Fruit fly (Drosophila melanogaster) whole organism, embryonic: ENCODE data around the gene NfI.
A peak's percentile ranks its signal among the peaks of the same experiment; 100 is the strongest.

ENCODE experiments used
- Ada2b ChIP-seq: fragments of 200-800 bp; sonication (Bioruptor generic); IDR thresholded peaks from 2 replicates; pipeline ENCODE4 v1.3.6; 2022; ENCODE audit warnings: missing biosample characterization, missing genetic modification characterization
- CG12104 ChIP-seq: fragments of 200-800 bp; sonication (Bioruptor generic); optimal IDR thresholded peaks from 3 replicates; lab custom pipeline; 2016; ENCODE audit warnings: missing biosample characterization, missing genetic modification characterization
- CG12299 ChIP-seq: fragments of 200-800 bp; sonication (Bioruptor generic); optimal IDR thresholded peaks from 2 replicates; lab custom pipeline; 2018; ENCODE audit warnings: missing biosample characterization, mild to moderate bottlenecking, missing genetic modification characterization
- CG13123 ChIP-seq: fragments of 200-800 bp; sonication (Bioruptor generic); optimal IDR thresholded peaks from 2 replicates; lab custom pipeline; 2016; ENCODE audit warnings: missing biosample characterization, missing genetic modification characterization
- CG13775 ChIP-seq: fragments of 200-800 bp; sonication (Bioruptor generic); optimal IDR thresholded peaks from 3 replicates; lab custom pipeline; 2017; ENCODE audit warnings: missing biosample characterization, mild to moderate bottlenecking, missing genetic modification characterization
- CG14014 ChIP-seq: fragments of 200-800 bp; sonication (Bioruptor generic); IDR thresholded peaks from 2 replicates; pipeline ENCODE4 v1.3.6; 2022; ENCODE audit warnings: missing biosample characterization, missing genetic modification characterization
- CG14710 ChIP-seq: fragments of 200-800 bp; sonication (Bioruptor generic); optimal IDR thresholded peaks from 3 replicates; lab custom pipeline; 2019; ENCODE audit warnings: missing biosample characterization, mild to moderate bottlenecking, missing genetic modification characterization, moderate library complexity
- CG15269 ChIP-seq: fragments of 200-800 bp; sonication (Bioruptor generic); optimal IDR thresholded peaks from 2 replicates; lab custom pipeline; 2018; ENCODE audit warnings: missing biosample characterization, mild to moderate bottlenecking, missing genetic modification characterization, moderate library complexity
- CG1529 ChIP-seq: fragments of 200-800 bp; sonication (Bioruptor generic); optimal IDR thresholded peaks from 3 replicates; lab custom pipeline; 2018; ENCODE audit warnings: missing biosample characterization, missing genetic modification characterization
- CG15514 ChIP-seq: fragments of 200-800 bp; sonication (Bioruptor generic); optimal IDR thresholded peaks from 3 replicates; lab custom pipeline; 2017; ENCODE audit warnings: missing biosample characterization, missing genetic modification characterization, mild to moderate bottlenecking, moderate library complexity, missing genetic modification reagents
- CG15696 ChIP-seq: fragments of 200-800 bp; sonication (Bioruptor generic); optimal IDR thresholded peaks from 2 replicates; lab custom pipeline; 2019; ENCODE audit warnings: missing biosample characterization, mild to moderate bottlenecking, missing genetic modification characterization, moderate library complexity
- CG16863 ChIP-seq: fragments of 200-800 bp; sonication (Bioruptor generic); optimal IDR thresholded peaks from 3 replicates; lab custom pipeline; 2016; ENCODE audit warnings: missing biosample characterization, missing genetic modification characterization
- CG17912 ChIP-seq: fragments of 200-800 bp; sonication (Bioruptor generic); optimal IDR thresholded peaks from 2 replicates; lab custom pipeline; 2018; ENCODE audit warnings: missing biosample characterization, mild to moderate bottlenecking, missing genetic modification characterization
- CG31365 ChIP-seq: fragments of 200-800 bp; sonication (Bioruptor generic); optimal IDR thresholded peaks from 2 replicates; lab custom pipeline; 2018; ENCODE audit warnings: missing biosample characterization, mild to moderate bottlenecking, missing genetic modification characterization
- CG3163 ChIP-seq: fragments of 200-800 bp; sonication (Bioruptor generic); optimal IDR thresholded peaks from 3 replicates; lab custom pipeline; 2016; ENCODE audit warnings: missing biosample characterization, missing genetic modification characterization
- CG33557 ChIP-seq: fragments of 200-800 bp; sonication (Bioruptor generic); optimal IDR thresholded peaks from 2 replicates; lab custom pipeline; 2019; ENCODE audit warnings: missing biosample characterization, mild to moderate bottlenecking, missing genetic modification characterization, moderate library complexity
- CG3995 ChIP-seq: fragments of 200-800 bp; sonication (Bioruptor generic); optimal IDR thresholded peaks from 3 replicates; lab custom pipeline; 2016; ENCODE audit warnings: missing biosample characterization, missing genetic modification characterization
- CG4360 ChIP-seq: fragments of 200-800 bp; sonication (Bioruptor generic); IDR thresholded peaks from 2 replicates; pipeline ENCODE4 v1.3.6; 2022; ENCODE audit warnings: missing biosample characterization, missing genetic modification characterization
- CG6254 ChIP-seq: fragments of 200-800 bp; sonication (Bioruptor generic); optimal IDR thresholded peaks from 3 replicates; lab custom pipeline; 2017; ENCODE audit warnings: mild to moderate bottlenecking, missing biosample characterization, missing genetic modification reagents, missing genetic modification characterization
- CG6272 ChIP-seq: fragments of 200-800 bp; sonication (Bioruptor generic); IDR thresholded peaks from 2 replicates; pipeline ENCODE4 v1.3.6; 2022; ENCODE audit warnings: missing biosample characterization, missing genetic modification characterization
- CG6683 ChIP-seq: fragments of 200-800 bp; sonication (Bioruptor generic); optimal IDR thresholded peaks from 2 replicates; lab custom pipeline; 2017; ENCODE audit warnings: missing biosample characterization, mild to moderate bottlenecking, missing genetic modification characterization, missing genetic modification reagents
- CG7928 ChIP-seq: fragments of 200-800 bp; sonication (Bioruptor generic); optimal IDR thresholded peaks from 2 replicates; lab custom pipeline; 2017; ENCODE audit warnings: missing biosample characterization, mild to moderate bottlenecking, missing genetic modification characterization
- CG8089 ChIP-seq: fragments of 200-800 bp; sonication (Bioruptor generic); optimal IDR thresholded peaks from 3 replicates; lab custom pipeline; 2016; ENCODE audit warnings: missing biosample characterization, missing genetic modification characterization
- CG8290 ChIP-seq, 3 experiments: fragments of 200-800 bp; sonication (Bioruptor generic); optimal IDR thresholded peaks; 2 replicates each; lab custom pipeline; 2016 to 2019; ENCODE audit warnings: missing biosample characterization in 3 of 3, missing genetic modification characterization in 3 of 3, mild to moderate bottlenecking in 2 of 3, moderate library complexity in 1 of 3
- CG8359 ChIP-seq: fragments of 200-800 bp; sonication (Bioruptor generic); optimal IDR thresholded peaks from 2 replicates; lab custom pipeline; 2017; ENCODE audit warnings: missing biosample characterization, mild to moderate bottlenecking, missing genetic modification characterization, borderline replicate concordance
- CG8924 ChIP-seq: fragments of 200-800 bp; optimal IDR thresholded peaks from 3 replicates; lab custom pipeline; 2019; ENCODE audit warnings: missing biosample characterization, mild to moderate bottlenecking, missing genetic modification characterization, moderate library complexity
- E2f1 ChIP-seq: fragments of 200-800 bp; sonication (Bioruptor generic); IDR thresholded peaks from 2 replicates; pipeline ENCODE4 v1.3.6; 2022; ENCODE audit warnings: missing biosample characterization, missing genetic modification characterization
- E2f2 ChIP-seq: fragments of 200-800 bp; sonication (Bioruptor generic); IDR thresholded peaks from 2 replicates; pipeline ENCODE4 v1.3.6; 2022; ENCODE audit warnings: missing biosample characterization, missing genetic modification characterization
- Eip74EF ChIP-seq, 2 experiments: fragments of 200-800 bp in 1 of 2; fragments of >200 bp in 1 of 2; sonication (Bioruptor generic) in 1 of 2; optimal IDR thresholded peaks; 2 replicates each; lab custom pipeline; 2017 to 2019; ENCODE audit warnings: missing biosample characterization in 2 of 2, missing genetic modification characterization in 2 of 2, mild to moderate bottlenecking in 1 of 2, moderate library complexity in 1 of 2
- Ets65A ChIP-seq: fragments of 200-800 bp; sonication (Bioruptor generic); peaks from one replicate; lab custom pipeline; 2016; ENCODE audit warnings: missing biosample characterization, missing genetic modification characterization
- HLH4C ChIP-seq: fragments of 200-800 bp; sonication (Bioruptor generic); IDR thresholded peaks from 3 replicates; pipeline ENCODE4 v1.3.6; 2022; ENCODE audit warnings: missing biosample characterization, missing genetic modification characterization; ENCODE audit not compliant: partially characterized antibody
- Jarid2 ChIP-seq: fragments of 200-800 bp; sonication (Bioruptor generic); optimal IDR thresholded peaks from 3 replicates; lab custom pipeline; 2017; ENCODE audit warnings: mild to moderate bottlenecking, missing biosample characterization, missing genetic modification reagents, missing genetic modification characterization
- Lpt ChIP-seq: fragments of >200 bp; optimal IDR thresholded peaks from 2 replicates; lab custom pipeline; 2018; ENCODE audit warnings: missing biosample characterization, missing genetic modification characterization
- Meics ChIP-seq: fragments of 200-800 bp; sonication (Bioruptor generic); optimal IDR thresholded peaks from 2 replicates; lab custom pipeline; 2017; ENCODE audit warnings: missing biosample characterization, mild to moderate bottlenecking, missing genetic modification characterization
- Neu2 ChIP-seq: fragments of 200-800 bp; sonication (Bioruptor generic); optimal IDR thresholded peaks from 3 replicates; lab custom pipeline; 2016; ENCODE audit warnings: missing biosample characterization, missing genetic modification characterization, borderline replicate concordance
- Sry-δ ChIP-seq: fragments of 200-800 bp; sonication (Bioruptor generic); optimal IDR thresholded peaks from 2 replicates; lab custom pipeline; 2016; ENCODE audit warnings: missing biosample characterization, missing genetic modification characterization
- ara ChIP-seq: fragments of 200-800 bp; sonication (Bioruptor generic); IDR thresholded peaks from 2 replicates; pipeline ENCODE4 v1.3.6; 2022; ENCODE audit warnings: missing biosample characterization, missing genetic modification characterization
- az2 ChIP-seq: fragments of 200-800 bp; sonication (Bioruptor generic); optimal IDR thresholded peaks from 3 replicates; lab custom pipeline; 2016; ENCODE audit warnings: missing biosample characterization, missing genetic modification characterization
- dati ChIP-seq: fragments of 200-800 bp; sonication (Bioruptor generic); IDR thresholded peaks from 2 replicates; pipeline ENCODE4 v1.3.6; 2022; ENCODE audit warnings: missing biosample characterization, missing genetic modification characterization
- emc ChIP-seq: fragments of 200-800 bp; sonication (Bioruptor generic); optimal IDR thresholded peaks from 2 replicates; lab custom pipeline; 2016; ENCODE audit warnings: missing biosample characterization, missing genetic modification characterization
- gem ChIP-seq: fragments of 200-800 bp; sonication (Bioruptor generic); optimal IDR thresholded peaks from 2 replicates; lab custom pipeline; 2019; ENCODE audit warnings: missing biosample characterization, mild to moderate bottlenecking, missing genetic modification characterization, moderate library complexity
- grau ChIP-seq: fragments of 200-800 bp; optimal IDR thresholded peaks from 3 replicates; lab custom pipeline; 2019; ENCODE audit warnings: missing biosample characterization, mild to moderate bottlenecking, missing genetic modification characterization, moderate library complexity
- gt ChIP-seq: fragments of 200-800 bp; sonication (Bioruptor generic); IDR thresholded peaks from 2 replicates; pipeline ENCODE4 v1.3.6; 2022; ENCODE audit warnings: missing biosample characterization, missing genetic modification characterization
- ham ChIP-seq: fragments of 200-800 bp; sonication (Bioruptor generic); IDR thresholded peaks from 2 replicates; pipeline ENCODE4 v1.3.6; 2022; ENCODE audit warnings: missing biosample characterization, missing genetic modification characterization
- insv ChIP-seq, 2 experiments: fragments of 200-800 bp; sonication (Bioruptor generic); optimal IDR thresholded peaks; 3 replicates each; lab custom pipeline; 2016 to 2018; ENCODE audit warnings: missing biosample characterization in 2 of 2, missing genetic modification characterization in 2 of 2
- luna ChIP-seq: fragments of 200-800 bp; sonication (Bioruptor generic); optimal IDR thresholded peaks from 2 replicates; lab custom pipeline; 2016; ENCODE audit warnings: missing biosample characterization, missing genetic modification characterization
- pnt ChIP-seq: fragments of 200-800 bp; sonication (Bioruptor generic); optimal IDR thresholded peaks from 3 replicates; lab custom pipeline; 2016; ENCODE audit warnings: missing biosample characterization, missing genetic modification characterization
- sob ChIP-seq: fragments of 200-800 bp; sonication (Bioruptor generic); IDR thresholded peaks from 2 replicates; pipeline ENCODE4 v1.3.6; 2022; ENCODE audit warnings: missing biosample characterization, missing genetic modification characterization
- sug ChIP-seq: fragments of 200-800 bp; optimal IDR thresholded peaks from 2 replicates; lab custom pipeline; 2019; ENCODE audit warnings: missing biosample characterization, mild to moderate bottlenecking, missing genetic modification characterization, moderate library complexity
- tgo ChIP-seq: fragments of 200-800 bp; sonication (Bioruptor generic); IDR thresholded peaks from 3 replicates; pipeline ENCODE4 v1.3.6; 2022; ENCODE audit warnings: missing biosample characterization, missing genetic modification characterization
- ttk ChIP-seq: fragments of 200-800 bp; sonication (Bioruptor generic); IDR thresholded peaks from 2 replicates; pipeline ENCODE4 v2.1.2; 2022; ENCODE audit warnings: missing biosample characterization, missing genetic modification characterization
- tup ChIP-seq: fragments of 200-800 bp; sonication (Bioruptor generic); optimal IDR thresholded peaks from 2 replicates; lab custom pipeline; 2016; ENCODE audit warnings: missing biosample characterization, mild to moderate bottlenecking, missing genetic modification characterization, moderate library complexity

NfI gene

DNA sequence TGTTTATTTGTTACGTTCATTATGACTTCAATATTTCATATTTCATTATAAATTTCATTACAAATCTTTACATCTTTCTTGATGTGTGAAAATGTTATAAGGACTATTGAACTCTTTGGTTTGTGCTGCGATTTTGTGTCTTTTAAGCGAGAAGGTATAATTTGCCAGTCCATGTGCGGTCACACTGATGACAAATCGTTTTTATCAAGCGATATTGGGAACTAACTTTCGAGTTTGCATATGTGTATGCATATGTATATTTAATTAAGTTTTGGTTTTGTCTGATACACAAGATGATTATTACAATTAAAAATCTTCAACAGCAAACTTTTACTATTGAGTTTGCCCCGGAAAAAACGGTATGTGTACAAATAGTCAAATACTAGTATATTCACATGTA is 31.8 kb upstream of the NfI start, which contains the start of gene Rad23 (continued):
- peak; percentile 49 for TF ChIP-seq grau (tag; lab: Kevin White, UChicago)
- TF ChIP-seq CG15269 (tag; lab: Kevin White, UChicago), result no peak
- TF ChIP-seq sug (tag; lab: Kevin White, UChicago), result peak; percentile 19
- TF ChIP-seq CG6683 (GFP tag; lab: Kevin White, UChicago), result no peak
- TF ChIP-seq CG8089 (GFP tag; lab: Kevin White, UChicago), result peak; percentile 42
- TF ChIP-seq emc (GFP tag; lab: Kevin White, UChicago), result no peak
- TF ChIP-seq CG15696, result no peak
- no peak for TF ChIP-seq CG7928 (GFP tag; lab: Kevin White, UChicago)
- no peak for TF ChIP-seq Ada2b
- no peak for TF ChIP-seq CG16863 (GFP tag; lab: Kevin White, UChicago)
- TF ChIP-seq ham (GFP tag; lab: Robert Waterston, UW), result no peak
- TF ChIP-seq ara (GFP tag; lab: Robert Waterston, UW), result no peak
- no peak for TF ChIP-seq Neu2 (GFP tag; lab: Kevin White, UChicago)
- peak; percentile 52 for TF ChIP-seq gem (tag; lab: Kevin White, UChicago)
- no peak for TF ChIP-seq CG17912
- TF ChIP-seq CG14710 (tag; lab: Kevin White, UChicago), result peak; percentile 61
- no peak for TF ChIP-seq pnt
- TF ChIP-seq E2f1 (GFP tag; lab: Robert Waterston, UW), result no peak
- no peak for TF ChIP-seq az2 (GFP tag; lab: Kevin White, UChicago)
- no peak for TF ChIP-seq CG12299 (tag; lab: Kevin White, UChicago)
- no peak for TF ChIP-seq Jarid2 (GFP tag; lab: Kevin White, UChicago)
- no peak for TF ChIP-seq CG13123 (GFP tag; lab: Kevin White, UChicago)
- no peak for TF ChIP-seq HLH4C (GFP tag; lab: Robert Waterston, UW)
- peak; percentile 61 for TF ChIP-seq CG8290 (GFP tag; optimal IDR thresholded peaks at IDR 0.05; lab: Kevin White, UChicago)
- peak; percentile 11 to 67 for TF ChIP-seq CG8290 (tag; optimal IDR thresholded peaks at IDR 0.05; lab: Kevin White, UChicago)
- TF ChIP-seq luna, result no peak
- no peak for TF ChIP-seq tgo (GFP tag; lab: Robert Waterston, UW)
- TF ChIP-seq CG8359, result no peak
- TF ChIP-seq CG31365, result no peak
- TF ChIP-seq CG1529 (GFP tag; lab: Kevin White, UChicago), result no peak
- TF ChIP-seq ttk (GFP tag; lab: Robert Waterston, UW), result no peak
- no peak for TF ChIP-seq CG14014 (GFP tag; lab: Robert Waterston, UW)
- peak; percentile 54 for TF ChIP-seq Sry-δ
- no peak for TF ChIP-seq gt (GFP tag; lab: Robert Waterston, UW)
- no peak for TF ChIP-seq CG3163 (GFP tag; lab: Kevin White, UChicago)
- TF ChIP-seq Meics (GFP tag; lab: Kevin White, UChicago), result no peak
- no peak for TF ChIP-seq CG13775 (GFP tag; lab: Kevin White, UChicago)
- TF ChIP-seq Lpt (GFP tag; lab: Kevin White, UChicago), result no peak
- TF ChIP-seq insv (GFP tag; optimal IDR thresholded peaks at IDR 0.05; lab: Kevin White, UChicago), result no peak
- TF ChIP-seq CG8924 (tag; lab: Kevin White, UChicago), result peak; percentile 54
- no peak for TF ChIP-seq dati (GFP tag; lab: Robert Waterston, UW)
- TF ChIP-seq tup (GFP tag; lab: Kevin White, UChicago), result no peak
- peak; percentile 7 to 51 for TF ChIP-seq Eip74EF (GFP tag; optimal IDR thresholded peaks at IDR 0.05; lab: Kevin White, UChicago)
- TF ChIP-seq Ets65A, result no peak
- no peak for TF ChIP-seq CG15514 (GFP tag; lab: Kevin White, UChicago)
- TF ChIP-seq CG6272 (GFP tag; lab: Robert Waterston, UW), result no peak
- no peak for TF ChIP-seq CG4360 (GFP tag; lab: Robert Waterston, UW)
- no peak for TF ChIP-seq sob
- no peak for TF ChIP-seq CG6254 (GFP tag; lab: Kevin White, UChicago)
- no peak for TF ChIP-seq E2f2 (GFP tag; lab: Robert Waterston, UW)
- TF ChIP-seq CG12104 (GFP tag; lab: Kevin White, UChicago), result no peak
- peak; percentile 19 for TF ChIP-seq CG33557 (GFP tag; lab: Kevin White, UChicago)
- peak; percentile 51 for TF ChIP-seq CG3995 (GFP tag; lab: Kevin White, UChicago)
